Fruit fly (Drosophila melanogaster): ENCODE data around the gene Fim.

Gene Fim

dm6 chrX:17301705-17302104 lies at the start of gene Fim:
Gene Fim (minus strand): TSS chrX:17301929.
- TF ChIP-seq noc (tag; optimal IDR thresholded peaks at IDR 0.05) = no peak

DNA sequence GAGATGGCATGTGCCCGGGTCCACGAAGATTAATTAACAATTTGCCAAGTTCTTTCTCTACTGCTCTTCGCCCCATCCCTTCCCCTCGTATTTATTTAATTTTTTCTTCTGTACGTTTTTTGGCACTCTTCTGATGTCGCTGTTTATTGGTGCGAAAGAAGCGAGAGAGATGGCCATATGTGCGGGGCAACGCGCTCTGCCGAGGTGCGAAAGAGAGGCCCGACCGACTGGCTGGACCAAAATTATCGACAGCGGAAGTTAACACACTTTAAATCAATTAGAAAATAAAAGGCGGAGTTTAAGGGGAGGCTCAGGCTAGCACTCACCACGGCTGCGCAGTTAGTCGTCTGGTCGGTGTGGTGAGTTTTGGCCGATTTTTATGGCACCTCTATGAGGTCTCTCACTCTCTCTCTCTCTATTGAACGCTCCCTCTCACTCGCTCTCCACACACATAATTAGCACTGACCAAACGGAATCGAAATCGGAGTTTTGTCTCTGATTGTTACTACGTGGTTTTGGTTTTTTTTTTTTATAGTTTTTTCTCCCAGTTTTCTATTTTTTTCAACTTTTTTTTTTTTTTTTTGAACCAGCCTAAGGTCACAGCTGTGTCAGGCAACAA lies 44.2 kb upstream of the Fim start:
- TF ChIP-seq noc (tag; optimal IDR thresholded peaks at IDR 0.05) = no peak

DNA sequence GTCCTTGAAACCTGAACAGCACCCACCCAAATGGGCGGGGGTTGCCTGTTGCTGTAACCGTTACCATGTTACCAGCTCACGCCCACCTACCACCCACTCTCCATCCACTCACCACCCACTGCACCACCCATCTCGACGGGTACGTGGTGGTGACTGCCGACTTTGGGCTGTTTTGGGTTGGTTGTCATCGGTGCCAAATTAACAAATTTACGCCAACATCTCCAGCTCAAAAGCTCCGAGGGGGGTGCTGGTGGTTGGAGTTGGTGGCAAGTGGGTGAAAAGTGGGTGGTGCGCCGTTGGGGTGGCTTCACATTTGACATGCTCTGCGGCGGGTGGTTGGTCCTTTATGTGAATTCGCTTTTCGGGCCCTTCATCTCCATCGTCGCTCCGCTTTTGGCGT lies 38.0 kb upstream of the Fim start:
- TF ChIP-seq noc (tag; optimal IDR thresholded peaks at IDR 0.05) = no peak

- no peak for TF ChIP-seq noc (tag; optimal IDR thresholded peaks at IDR 0.05)
Observed at dm6 chrX:17336335-17336734, 34.6 kb upstream of the Fim start.

dm6 chrX:17334101-17334500 lies 32.4 kb upstream of the Fim start:
- no peak for TF ChIP-seq noc (tag; optimal IDR thresholded peaks at IDR 0.05)

- TF ChIP-seq noc (tag; optimal IDR thresholded peaks at IDR 0.05) = no peak
Observed at dm6 chrX:17332390-17332789, 30.7 kb upstream of the Fim start.

- TF ChIP-seq noc (tag; optimal IDR thresholded peaks at IDR 0.05) = no peak
Observed at dm6 chrX:17330678-17331261, 29.0 kb upstream of the Fim start.

DNA sequence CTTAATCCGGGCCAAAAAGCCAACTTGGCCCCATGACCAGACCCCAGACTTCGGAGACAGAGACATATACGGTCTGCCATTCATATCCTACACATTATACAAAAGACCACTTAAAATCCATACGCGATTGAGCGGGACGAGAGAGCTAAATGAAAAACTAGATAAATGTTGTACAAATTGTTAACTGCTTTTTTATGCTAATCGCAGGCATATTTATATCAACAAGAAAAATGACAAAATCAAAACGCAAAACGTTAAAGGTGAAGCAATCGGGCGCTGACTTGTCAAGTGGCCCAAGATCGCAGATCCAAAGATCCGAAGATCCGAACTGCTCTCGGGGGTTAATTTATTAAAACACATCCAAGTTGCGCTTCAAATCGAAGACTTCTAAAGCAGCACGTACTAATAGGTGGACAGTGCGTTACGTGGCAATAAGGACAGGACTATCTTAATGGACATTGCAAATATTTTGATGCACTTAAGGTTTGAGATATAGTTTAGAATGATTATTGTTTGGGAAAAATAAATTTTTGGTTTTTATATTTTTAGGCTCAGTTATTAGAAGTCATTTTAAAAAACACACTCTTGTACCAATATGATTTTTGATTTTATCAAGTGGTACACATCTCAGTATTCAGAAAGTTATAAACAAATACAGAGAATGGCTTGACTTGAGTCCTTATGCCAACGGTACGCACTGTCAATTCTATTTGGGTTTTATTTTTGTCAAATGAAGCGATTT lies 28.4 kb upstream of the Fim start:
- peak; percentile 56 for TF ChIP-seq noc (tag; optimal IDR thresholded peaks at IDR 0.05)

dm6 chrX:17322852-17323251 lies 21.1 kb upstream of the Fim start:
- TF ChIP-seq noc (tag; optimal IDR thresholded peaks at IDR 0.05) = no peak

DNA sequence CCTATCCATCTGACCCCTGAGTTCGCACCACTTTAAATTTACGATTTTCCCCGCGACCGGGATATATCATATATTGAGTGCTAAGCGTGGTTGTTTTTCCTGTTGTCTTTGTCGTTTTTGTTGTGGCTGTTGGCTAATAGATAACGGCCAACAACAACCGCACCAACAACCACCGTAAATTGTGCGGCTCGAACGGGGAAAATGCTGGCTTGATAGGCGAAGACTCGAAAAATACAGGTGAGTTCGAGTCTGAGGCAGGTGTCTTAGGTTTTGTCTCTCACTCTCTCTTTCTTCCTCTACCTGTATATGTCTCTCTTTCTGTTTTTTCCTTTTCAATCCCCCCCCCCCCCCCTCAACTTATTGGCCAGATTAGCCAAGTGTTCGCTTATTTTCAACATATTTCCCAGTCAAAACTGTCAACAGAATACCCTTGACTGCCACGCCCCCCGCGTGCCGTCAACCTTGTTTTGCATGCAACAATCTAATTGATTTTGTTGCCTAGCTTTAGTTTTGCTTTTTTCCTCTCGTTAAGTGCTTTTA lies 15.1 kb upstream of the Fim start:
- TF ChIP-seq noc (tag; optimal IDR thresholded peaks at IDR 0.05) = no peak

DNA sequence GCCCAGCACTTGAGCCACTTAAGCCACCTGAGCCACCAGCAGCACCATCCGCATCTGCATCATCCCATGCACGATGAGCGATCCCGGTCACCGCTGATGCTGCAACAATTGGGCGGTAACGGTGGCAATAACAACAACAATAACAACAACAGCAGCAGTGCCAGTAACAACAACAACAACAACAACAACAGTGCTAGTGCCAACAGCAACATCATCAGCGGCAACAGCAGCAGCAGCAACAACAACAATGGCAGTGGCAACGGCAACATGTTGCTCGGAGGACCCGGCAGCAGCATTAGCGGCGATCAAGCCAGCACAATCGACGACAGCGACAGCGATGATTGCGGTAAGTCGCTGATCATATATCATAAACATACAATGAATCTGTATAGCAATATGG lies 13.8 kb upstream of the Fim start:
- no peak for TF ChIP-seq noc (tag; optimal IDR thresholded peaks at IDR 0.05)

DNA sequence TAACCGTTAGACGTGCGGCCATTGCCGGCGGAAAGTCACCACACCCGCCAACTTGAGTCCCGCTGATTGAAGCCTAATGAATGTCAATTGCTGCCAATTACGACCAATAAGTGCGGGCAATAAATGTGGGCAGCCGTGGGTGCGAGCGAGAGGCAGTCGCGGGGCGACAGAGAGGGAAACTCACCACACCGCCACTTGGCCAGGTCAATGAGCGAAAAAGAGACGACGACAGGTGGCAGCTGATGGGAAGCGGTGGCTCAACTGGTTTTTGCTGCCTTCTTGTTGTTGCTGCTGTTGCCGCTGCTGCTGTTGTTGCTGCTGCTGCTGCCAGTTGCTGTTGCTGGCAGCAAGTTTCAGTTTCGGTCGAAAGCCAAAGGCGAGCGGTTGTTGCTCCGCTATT lies 12.5 kb upstream of the Fim start, which contains the start of gene B-H2:
TSS of gene B-H2 (plus strand) at position 369 of the 400 bp plus-strand sequence.
- no peak for TF ChIP-seq noc (tag; optimal IDR thresholded peaks at IDR 0.05)

dm6 chrX:17313346-17313745 lies 11.6 kb upstream of the Fim start:
- TF ChIP-seq noc (tag; optimal IDR thresholded peaks at IDR 0.05) = no peak

dm6 chrX:17308211-17308610 lies 6.5 kb upstream of the Fim start:
- no peak for TF ChIP-seq noc (tag; optimal IDR thresholded peaks at IDR 0.05)

- no peak for TF ChIP-seq noc (tag; optimal IDR thresholded peaks at IDR 0.05)
Observed at dm6 chrX:17305544-17305943, 3.8 kb upstream of the Fim start.

- TF ChIP-seq noc (tag; optimal IDR thresholded peaks at IDR 0.05) = no peak
Observed at dm6 chrX:17302202-17303061, 703 bp upstream of the Fim start.
